Worm (Caenorhabditis elegans) whole organism, L2 larva: ENCODE measurements around the gene M199.134.

Source experiments
- C34F6.9 ChIP-seq: fragments of 150-350 bp; optimal IDR thresholded peaks from 2 replicates; lab custom pipeline; 2014; ENCODE audit warnings: missing biosample characterization, missing genetic modification characterization
- F13H6.1 ChIP-seq: sonication (generic microtip); optimal IDR thresholded peaks from 2 replicates; lab custom pipeline; 2016; ENCODE audit warnings: missing genetic modification characterization, missing compliant biosample characterization
- R02D3.7 ChIP-seq: fragments of 150-350 bp; optimal IDR thresholded peaks from 2 replicates; lab custom pipeline; 2014; ENCODE audit warnings: missing biosample characterization, missing genetic modification characterization
- Y55F3AM.14 ChIP-seq: fragments of 200-800 bp; sonication (Bioruptor generic); optimal IDR thresholded peaks from 2 replicates; lab custom pipeline; 2018; ENCODE audit warnings: mild to moderate bottlenecking, missing genetic modification characterization, missing compliant biosample characterization
- ZK546.5 ChIP-seq: sonication (generic microtip); optimal IDR thresholded peaks from 2 replicates; lab custom pipeline; 2017; ENCODE audit warnings: missing biosample characterization, missing genetic modification characterization
- alr-1 ChIP-seq: fragments of 150-350 bp; optimal IDR thresholded peaks from 2 replicates; lab custom pipeline; 2014; ENCODE audit warnings: missing biosample characterization, missing genetic modification characterization
- blmp-1 ChIP-seq: sonication (generic microtip); optimal IDR thresholded peaks from 2 replicates; lab custom pipeline; 2017; ENCODE audit warnings: missing genetic modification characterization, mild to moderate bottlenecking, missing compliant biosample characterization, antibody characterized with exemption, moderate library complexity; ENCODE audit not compliant: insufficient read depth
- ceh-16 ChIP-seq: fragments of 150-350 bp; optimal IDR thresholded peaks from 2 replicates; lab custom pipeline; 2014; ENCODE audit warnings: missing biosample characterization, missing genetic modification characterization
- dmd-4 ChIP-seq: sonication (generic microtip); optimal IDR thresholded peaks from 2 replicates; lab custom pipeline; 2017; ENCODE audit warnings: missing biosample characterization, missing genetic modification characterization
- egl-27 ChIP-seq: sonication (generic microtip); optimal IDR thresholded peaks from 3 replicates; lab custom pipeline; 2017; ENCODE audit warnings: missing biosample characterization, missing genetic modification reagents, missing genetic modification characterization
- elt-1 ChIP-seq: fragments of 150-350 bp; optimal IDR thresholded peaks from 2 replicates; lab custom pipeline; 2014; ENCODE audit warnings: missing biosample characterization, missing genetic modification characterization
- elt-3 ChIP-seq: sonication (generic microtip); optimal IDR thresholded peaks from 2 replicates; lab custom pipeline; 2017; ENCODE audit warnings: missing biosample characterization, missing genetic modification characterization
- fos-1 ChIP-seq: fragments of 150-350 bp; optimal IDR thresholded peaks from 2 replicates; lab custom pipeline; 2014; ENCODE audit warnings: missing biosample characterization, missing genetic modification characterization
- gmeb-1 ChIP-seq: fragments of 150-350 bp; optimal IDR thresholded peaks from 2 replicates; lab custom pipeline; 2014; ENCODE audit warnings: missing biosample characterization, missing genetic modification characterization
- lin-11 ChIP-seq: fragments of 150-350 bp; sonication (generic microtip); optimal IDR thresholded peaks from 2 replicates; lab custom pipeline; 2014; ENCODE audit warnings: missing biosample characterization, missing genetic modification characterization, inconsistent platforms, mixed read lengths
- lin-13 ChIP-seq: fragments of 150-350 bp; optimal IDR thresholded peaks from 2 replicates; lab custom pipeline; 2014; ENCODE audit warnings: missing biosample characterization, missing genetic modification reagents, missing genetic modification characterization
- lin-39 ChIP-seq: fragments of 150-350 bp; optimal IDR thresholded peaks from 2 replicates; lab custom pipeline; 2014; ENCODE audit warnings: missing biosample characterization, missing genetic modification reagents, missing genetic modification characterization
- mdl-1 ChIP-seq, 2 experiments: fragments of 150-350 bp in 1 of 2; sonication (generic microtip) in 1 of 2; optimal IDR thresholded peaks; 2 replicates each; lab custom pipeline; 2017; ENCODE audit warnings: missing biosample characterization in 2 of 2, missing genetic modification characterization in 2 of 2
- nhr-11 ChIP-seq: fragments of 150-350 bp; optimal IDR thresholded peaks from 2 replicates; lab custom pipeline; 2014; ENCODE audit warnings: missing biosample characterization, missing genetic modification characterization
- nhr-12 ChIP-seq: fragments of 150-350 bp; optimal IDR thresholded peaks from 2 replicates; lab custom pipeline; 2014; ENCODE audit warnings: missing biosample characterization, missing genetic modification characterization
- nhr-129 ChIP-seq: fragments of 150-350 bp; optimal IDR thresholded peaks from 2 replicates; lab custom pipeline; 2014; ENCODE audit warnings: missing biosample characterization, missing genetic modification characterization
- nhr-21 ChIP-seq: fragments of 150-350 bp; optimal IDR thresholded peaks from 2 replicates; lab custom pipeline; 2014; ENCODE audit warnings: missing biosample characterization, missing genetic modification characterization
- nhr-237 ChIP-seq: fragments of 150-350 bp; optimal IDR thresholded peaks from 2 replicates; lab custom pipeline; 2014; ENCODE audit warnings: missing biosample characterization, missing genetic modification characterization
- peb-1 ChIP-seq: fragments of 150-350 bp; optimal IDR thresholded peaks from 2 replicates; lab custom pipeline; 2014; ENCODE audit warnings: missing biosample characterization, missing genetic modification characterization
- sem-4 ChIP-seq: fragments of 150-350 bp; optimal IDR thresholded peaks from 2 replicates; lab custom pipeline; 2014; ENCODE audit warnings: missing biosample characterization, missing genetic modification reagents, missing genetic modification characterization
- skn-1 ChIP-seq: sonication (generic microtip); optimal IDR thresholded peaks from 2 replicates; lab custom pipeline; 2017; ENCODE audit warnings: missing biosample characterization, missing genetic modification characterization
- sma-3 ChIP-seq: sonication (generic microtip); optimal IDR thresholded peaks from 2 replicates; lab custom pipeline; 2016; ENCODE audit warnings: missing genetic modification reagents, missing genetic modification characterization, missing compliant biosample characterization
- sma-9 ChIP-seq, 2 experiments: fragments of 150-350 bp in 1 of 2; sonication (generic microtip) in 1 of 2; optimal IDR thresholded peaks; 2 replicates each; lab custom pipeline; 2014 to 2016; ENCODE audit warnings: missing genetic modification characterization in 2 of 2, mild to moderate bottlenecking in 1 of 2, missing biosample characterization in 1 of 2, missing compliant biosample characterization in 1 of 2, missing genetic modification reagents in 1 of 2, moderate library complexity in 1 of 2
- snpc-4 ChIP-seq: fragments of 150-350 bp; optimal IDR thresholded peaks from 2 replicates; lab custom pipeline; 2014; ENCODE audit warnings: missing biosample characterization, missing genetic modification characterization
- unc-55 ChIP-seq: fragments of 150-350 bp; sonication (generic microtip); optimal IDR thresholded peaks from 3 replicates; lab custom pipeline; 2014; ENCODE audit warnings: missing biosample characterization, missing genetic modification reagents, missing genetic modification characterization
- unc-62 ChIP-seq: fragments of 150-350 bp; optimal IDR thresholded peaks from 2 replicates; lab custom pipeline; 2014; ENCODE audit warnings: missing biosample characterization, missing genetic modification reagents, missing genetic modification characterization
- ztf-4 ChIP-seq: fragments of 150-350 bp; optimal IDR thresholded peaks from 2 replicates; lab custom pipeline; 2014; ENCODE audit warnings: missing biosample characterization, missing genetic modification characterization

Gene M199.134

ce11 chrIV:15127731-15128130 is 14.7 kb upstream of the M199.134 start, which contains the start of gene M199.9:
Gene M199.9, minus strand, starts transcription at chrIV:15127831.
- no peak for TF ChIP-seq elt-3 (tag; lab: Kevin White, UChicago)
- no peak for TF ChIP-seq unc-62 (GFP tag; lab: Kevin White, UChicago)
- no peak for TF ChIP-seq mdl-1 (tag; optimal IDR thresholded peaks at IDR 0.05; lab: Kevin White, UChicago)
- no peak for TF ChIP-seq snpc-4
- TF ChIP-seq peb-1 (tag; lab: Kevin White, UChicago), result no peak
- TF ChIP-seq R02D3.7 (tag; lab: Kevin White, UChicago), result no peak
- no peak for TF ChIP-seq Y55F3AM.14 (GFP tag; lab: Kevin White, UChicago)
- no peak for TF ChIP-seq gmeb-1 (tag; lab: Kevin White, UChicago)
- TF ChIP-seq lin-11 (tag; lab: Kevin White, UChicago), result no peak
- TF ChIP-seq nhr-129 (tag; lab: Kevin White, UChicago), result no peak

ce11 chrIV:15126021-15126420 is 13.0 kb upstream of the M199.134 start, which contains the start of gene clec-190:
Gene clec-190, minus strand, starts transcription at chrIV:15126121.
- no peak for TF ChIP-seq lin-11 (tag; lab: Kevin White, UChicago)
- no peak for TF ChIP-seq snpc-4
- TF ChIP-seq mdl-1 (tag; optimal IDR thresholded peaks at IDR 0.05; lab: Kevin White, UChicago), result no peak
- TF ChIP-seq lin-13 (GFP tag; lab: Kevin White, UChicago), result no peak
- TF ChIP-seq unc-55, result no peak
- TF ChIP-seq alr-1 (tag; lab: Kevin White, UChicago), result no peak
- no peak for TF ChIP-seq sma-9 (GFP tag; optimal IDR thresholded peaks at IDR 0.05; lab: Kevin White, UChicago)
- no peak for TF ChIP-seq sma-9 (tag; optimal IDR thresholded peaks at IDR 0.05; lab: Kevin White, UChicago)

DNA sequence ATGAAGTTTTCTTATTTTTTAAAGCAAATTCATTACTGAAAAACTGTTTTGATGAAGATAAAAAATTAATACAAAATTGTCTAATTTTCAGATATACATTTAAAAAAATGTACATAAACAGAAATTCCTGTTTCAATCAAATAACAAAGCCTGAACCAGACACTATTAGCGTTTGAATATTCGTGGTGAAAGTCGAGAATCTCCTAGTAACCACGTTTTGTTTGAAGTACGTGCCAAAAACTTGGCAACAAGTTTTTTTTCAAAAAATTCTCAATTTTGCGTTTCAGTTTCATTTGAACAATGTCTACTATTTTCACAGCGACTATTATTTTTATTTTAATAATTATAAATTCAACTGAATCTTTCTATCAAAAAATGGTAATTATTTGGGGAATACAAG is 9.9 kb upstream of the M199.134 start, which contains the start of gene M199.7:
Gene M199.7, plus strand, starts transcription at position 301 of the 400 bp plus-strand sequence.
- TF ChIP-seq ceh-16 (tag; lab: Kevin White, UChicago) (no peak), sma-3 (GFP tag; lab: Kevin White, UChicago) (no peak), lin-13 (GFP tag; lab: Kevin White, UChicago) (no peak), sem-4 (tag; lab: Kevin White, UChicago) (no peak), nhr-21 (tag; lab: Kevin White, UChicago) (no peak), unc-55 (no peak), lin-11 (tag; lab: Kevin White, UChicago) (no peak), dmd-4 (tag; lab: Kevin White, UChicago) (no peak), ztf-4 (tag; lab: Kevin White, UChicago) (no peak), nhr-12 (tag; lab: Kevin White, UChicago) (no peak), elt-1 (tag; lab: Kevin White, UChicago) (no peak), ZK546.5 (tag; lab: Kevin White, UChicago) (no peak), C34F6.9 (tag; lab: Kevin White, UChicago) (no peak), nhr-11 (tag; lab: Kevin White, UChicago) (no peak), egl-27 (tag; lab: Kevin White, UChicago) (no peak)
- TF ChIP-seq, all 48 proteins: peak for 0

- TF ChIP-seq nhr-12 (tag; lab: Kevin White, UChicago), result no peak
- TF ChIP-seq nhr-11 (tag; lab: Kevin White, UChicago), result no peak
- no peak for TF ChIP-seq lin-39 (tag; lab: Kevin White, UChicago)
- TF ChIP-seq mdl-1 (tag; optimal IDR thresholded peaks at IDR 0.05; lab: Kevin White, UChicago), result no peak
Observed at ce11 chrIV:15120746-15121145, 7.7 kb upstream of the M199.134 start, which contains the start of gene clec-189. Gene clec-189, plus strand, starts transcription at chrIV:15120837.

ce11 chrIV:15119268-15119667 is 6.3 kb upstream of the M199.134 start:
- TF ChIP-seq dmd-4 (tag; lab: Kevin White, UChicago), result no peak
- TF ChIP-seq skn-1 (tag; lab: Kevin White, UChicago), result no peak
- no peak for TF ChIP-seq ceh-16 (tag; lab: Kevin White, UChicago)
- TF ChIP-seq elt-3 (tag; lab: Kevin White, UChicago), result no peak
- no peak for TF ChIP-seq fos-1 (tag; lab: Kevin White, UChicago)
- no peak for TF ChIP-seq F13H6.1
- TF ChIP-seq mdl-1 (tag; optimal IDR thresholded peaks at IDR 0.05; lab: Kevin White, UChicago), result no peak
- no peak for TF ChIP-seq nhr-12 (tag; lab: Kevin White, UChicago)

DNA sequence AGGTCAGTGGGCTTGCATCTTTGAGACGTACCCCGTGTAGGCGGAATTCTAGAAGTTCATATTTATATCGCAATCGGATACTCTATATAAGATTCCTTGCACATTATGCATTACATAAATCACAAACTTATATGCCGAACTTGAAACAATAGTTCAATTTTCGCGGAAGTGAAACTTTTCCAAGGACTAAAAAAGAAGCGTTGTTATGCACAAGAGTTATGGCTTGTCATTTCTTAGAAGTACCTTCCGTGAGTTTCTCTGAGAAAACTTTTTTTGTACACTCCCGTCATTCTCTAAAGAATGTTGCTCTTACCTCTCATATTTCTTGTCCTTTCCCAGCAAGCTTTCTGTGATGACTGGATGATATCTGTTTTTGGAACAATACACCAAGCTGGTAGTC is 5.4 kb upstream of the M199.134 start, which contains the start of gene M199.136:
Gene M199.136, plus strand, starts transcription at position 301 of the 400 bp plus-strand sequence.
- TF ChIP-seq nhr-237 (tag; lab: Kevin White, UChicago) (no peak), fos-1 (tag; lab: Kevin White, UChicago) (no peak), blmp-1 (no peak), snpc-4 (no peak), R02D3.7 (tag; lab: Kevin White, UChicago) (no peak)
- TF ChIP-seq, all 48 proteins: peak for 0
